Fruit fly (Drosophila melanogaster) whole organism, embryonic: ENCODE measurements around the gene Ubc7.
A peak's percentile ranks its signal among the peaks of the same experiment; 100 is the strongest.

Experiments used
- ATbp ChIP-seq: fragments of 200-800 bp; sonication (Bioruptor generic); optimal IDR thresholded peaks from 2 replicates; lab custom pipeline; 2017; ENCODE audit warnings: missing biosample characterization, mild to moderate bottlenecking, missing genetic modification characterization, missing genetic modification reagents
- CG10209 ChIP-seq: fragments of 200-800 bp; sonication (Bioruptor generic); optimal IDR thresholded peaks from 3 replicates; lab custom pipeline; 2017; ENCODE audit warnings: missing biosample characterization, mild to moderate bottlenecking, missing genetic modification characterization, missing genetic modification reagents
- CG14441 ChIP-seq: fragments of 200-800 bp; sonication (Bioruptor generic); IDR thresholded peaks from 2 replicates; pipeline ENCODE4 v1.3.6; 2022; ENCODE audit warnings: missing biosample characterization, missing genetic modification characterization
- CG15479 ChIP-seq: fragments of 200-800 bp; sonication (Bioruptor generic); optimal IDR thresholded peaks from 3 replicates; lab custom pipeline; 2019; ENCODE audit warnings: missing biosample characterization, mild to moderate bottlenecking, missing genetic modification characterization, moderate library complexity
- CG17385 ChIP-seq: fragments of 200-800 bp; sonication (Bioruptor generic); optimal IDR thresholded peaks from 3 replicates; lab custom pipeline; 2018; ENCODE audit warnings: missing biosample characterization, mild to moderate bottlenecking, missing genetic modification characterization
- CG18599 ChIP-seq: fragments of 200-800 bp; sonication (Bioruptor generic); optimal IDR thresholded peaks from 3 replicates; lab custom pipeline; 2017; ENCODE audit warnings: missing biosample characterization, missing genetic modification characterization, mild to moderate bottlenecking, moderate library complexity, missing genetic modification reagents
- CG2116 ChIP-seq: fragments of 200-800 bp; sonication (Bioruptor generic); optimal IDR thresholded peaks from 3 replicates; lab custom pipeline; 2018; ENCODE audit warnings: missing biosample characterization, mild to moderate bottlenecking, missing genetic modification characterization
- CG2678 ChIP-seq: fragments of 200-800 bp; sonication (Bioruptor generic); optimal IDR thresholded peaks from 3 replicates; lab custom pipeline; 2019; ENCODE audit warnings: missing biosample characterization, mild to moderate bottlenecking, missing genetic modification characterization, moderate library complexity
- CG30431 ChIP-seq: fragments of 200-800 bp; sonication (Bioruptor generic); optimal IDR thresholded peaks from 2 replicates; lab custom pipeline; 2017; ENCODE audit warnings: missing biosample characterization, missing genetic modification characterization
- CG31388 ChIP-seq: fragments of 200-800 bp; sonication (Bioruptor generic); optimal IDR thresholded peaks from 2 replicates; lab custom pipeline; 2016; ENCODE audit warnings: missing biosample characterization, missing genetic modification characterization
- CG32532 ChIP-seq: fragments of 200-800 bp; sonication (Bioruptor generic); IDR thresholded peaks from 2 replicates; pipeline ENCODE4 v1.3.6; 2022; ENCODE audit warnings: missing biosample characterization, missing genetic modification characterization
- CG3281 ChIP-seq: fragments of 200-800 bp; sonication (Bioruptor generic); optimal IDR thresholded peaks from 3 replicates; lab custom pipeline; 2017; ENCODE audit warnings: missing biosample characterization, mild to moderate bottlenecking, missing genetic modification characterization
- CG6689 ChIP-seq: fragments of 200-800 bp; sonication (Bioruptor generic); IDR thresholded peaks from 2 replicates; pipeline ENCODE4 v1.3.6; 2022; ENCODE audit warnings: missing biosample characterization, missing genetic modification characterization
- CG7928 ChIP-seq: fragments of 200-800 bp; sonication (Bioruptor generic); optimal IDR thresholded peaks from 2 replicates; lab custom pipeline; 2017; ENCODE audit warnings: missing biosample characterization, mild to moderate bottlenecking, missing genetic modification characterization
- CG7987 ChIP-seq: fragments of 200-800 bp; sonication (Bioruptor generic); optimal IDR thresholded peaks from 2 replicates; lab custom pipeline; 2018; ENCODE audit warnings: missing biosample characterization, mild to moderate bottlenecking, missing genetic modification characterization, moderate library complexity
- CG9876 ChIP-seq: fragments of 200-800 bp; sonication (Bioruptor generic); optimal IDR thresholded peaks from 2 replicates; lab custom pipeline; 2016; ENCODE audit warnings: missing biosample characterization, missing genetic modification characterization
- Dip3 ChIP-seq: fragments of 200-800 bp; sonication (Bioruptor generic); optimal IDR thresholded peaks from 3 replicates; lab custom pipeline; 2016; ENCODE audit warnings: missing biosample characterization, missing genetic modification characterization
- Eip74EF ChIP-seq, 2 experiments: fragments of 200-800 bp in 1 of 2; fragments of >200 bp in 1 of 2; sonication (Bioruptor generic) in 1 of 2; optimal IDR thresholded peaks; 2 replicates each; lab custom pipeline; 2017 to 2019; ENCODE audit warnings: missing biosample characterization in 2 of 2, missing genetic modification characterization in 2 of 2, mild to moderate bottlenecking in 1 of 2, moderate library complexity in 1 of 2
- Hmr ChIP-seq: fragments of 200-800 bp; sonication (Bioruptor generic); optimal IDR thresholded peaks from 3 replicates; lab custom pipeline; 2017; ENCODE audit warnings: mild to moderate bottlenecking, missing biosample characterization, missing genetic modification reagents, missing genetic modification characterization
- Hr39 ChIP-seq: fragments of >200 bp; optimal IDR thresholded peaks from 2 replicates; lab custom pipeline; 2017
- Hsf ChIP-seq: fragments of 200-800 bp; sonication (Bioruptor generic); optimal IDR thresholded peaks from 3 replicates; lab custom pipeline; 2016; ENCODE audit warnings: missing biosample characterization, missing genetic modification characterization
- Med ChIP-seq: fragments of 200-800 bp; sonication (Bioruptor generic); peaks from one replicate; lab custom pipeline; 2016; ENCODE audit warnings: missing biosample characterization, missing genetic modification characterization, mild to moderate bottlenecking, inconsistent platforms, moderate library complexity
- Meics ChIP-seq: fragments of 200-800 bp; sonication (Bioruptor generic); optimal IDR thresholded peaks from 2 replicates; lab custom pipeline; 2017; ENCODE audit warnings: missing biosample characterization, mild to moderate bottlenecking, missing genetic modification characterization
- Oaz ChIP-seq: fragments of 200-800 bp; sonication (Bioruptor generic); IDR thresholded peaks from 2 replicates; pipeline ENCODE4 v1.3.6; 2022; ENCODE audit warnings: missing biosample characterization, missing genetic modification characterization
- Oli ChIP-seq: fragments of 200-800 bp; sonication (Bioruptor generic); optimal IDR thresholded peaks from 2 replicates; lab custom pipeline; 2018; ENCODE audit warnings: missing biosample characterization, mild to moderate bottlenecking, missing genetic modification characterization, moderate library complexity
- Optix ChIP-seq: fragments of 200-800 bp; sonication (Bioruptor generic); IDR thresholded peaks from 3 replicates; pipeline ENCODE4 v1.3.6; 2022; ENCODE audit warnings: missing biosample characterization, missing genetic modification characterization
- Pdp1 ChIP-seq, 2 experiments: fragments of 200-800 bp; sonication (Bioruptor generic); optimal IDR thresholded peaks; 3 replicates each; lab custom pipeline; 2016; ENCODE audit warnings: missing biosample characterization in 2 of 2, missing genetic modification characterization in 2 of 2, mild to moderate bottlenecking in 1 of 2, moderate library complexity in 1 of 2
- Poxn ChIP-seq: fragments of 200-800 bp; sonication (Bioruptor generic); IDR thresholded peaks from 2 replicates; pipeline ENCODE4 v1.3.6; 2022; ENCODE audit warnings: missing biosample characterization, missing genetic modification characterization
- Ptx1 ChIP-seq: fragments of 200-800 bp; sonication (Bioruptor generic); IDR thresholded peaks from 2 replicates; pipeline ENCODE4 v1.3.6; 2022; ENCODE audit warnings: missing biosample characterization, missing genetic modification characterization
- YL-1 ChIP-seq: fragments of 200-800 bp; sonication (Bioruptor generic); optimal IDR thresholded peaks from 3 replicates; lab custom pipeline; 2017; ENCODE audit warnings: missing biosample characterization, mild to moderate bottlenecking, missing genetic modification characterization
- bbx ChIP-seq: fragments of 200-800 bp; sonication (Bioruptor generic); IDR thresholded peaks from 2 replicates; pipeline ENCODE4 v1.3.6; 2022; ENCODE audit warnings: missing biosample characterization, missing genetic modification characterization; ENCODE audit not compliant: partially characterized antibody
- br ChIP-seq: fragments of >200 bp; optimal IDR thresholded peaks from 2 replicates; lab custom pipeline; 2017
- disco-r ChIP-seq: fragments of 200-800 bp; sonication (Bioruptor generic); optimal IDR thresholded peaks from 2 replicates; lab custom pipeline; 2016; ENCODE audit warnings: missing biosample characterization, missing genetic modification characterization
- dpn ChIP-seq, 2 experiments: fragments of 200-800 bp; sonication (Bioruptor generic); optimal IDR thresholded peaks; 3 replicates each; lab custom pipeline; 2016; ENCODE audit warnings: missing biosample characterization in 2 of 2, missing genetic modification characterization in 2 of 2
- eve ChIP-seq, 2 experiments: fragments of >200 bp; optimal IDR thresholded peaks; 2 replicates each; lab custom pipeline; 2017; ENCODE audit warnings: missing biosample characterization in 2 of 2, missing genetic modification characterization in 2 of 2
- exex ChIP-seq: fragments of 200-800 bp; sonication (Bioruptor generic); optimal IDR thresholded peaks from 4 replicates; lab custom pipeline; 2018; ENCODE audit warnings: missing biosample characterization, mild to moderate bottlenecking, missing genetic modification characterization, moderate library complexity
- eyg ChIP-seq: fragments of 200-800 bp; sonication (Bioruptor generic); optimal IDR thresholded peaks from 3 replicates; lab custom pipeline; 2016; ENCODE audit warnings: missing biosample characterization, missing genetic modification characterization
- fd102C ChIP-seq: fragments of 200-800 bp; sonication (Bioruptor generic); optimal IDR thresholded peaks from 2 replicates; lab custom pipeline; 2018; ENCODE audit warnings: missing biosample characterization, mild to moderate bottlenecking, missing genetic modification characterization, moderate library complexity
- fu2 ChIP-seq: fragments of 200-800 bp; sonication (Bioruptor generic); optimal IDR thresholded peaks from 2 replicates; lab custom pipeline; 2016; ENCODE audit warnings: missing biosample characterization, missing genetic modification characterization
- grau ChIP-seq: fragments of 200-800 bp; optimal IDR thresholded peaks from 3 replicates; lab custom pipeline; 2019; ENCODE audit warnings: missing biosample characterization, mild to moderate bottlenecking, missing genetic modification characterization, moderate library complexity
- gt ChIP-seq: fragments of 200-800 bp; sonication (Bioruptor generic); IDR thresholded peaks from 2 replicates; pipeline ENCODE4 v1.3.6; 2022; ENCODE audit warnings: missing biosample characterization, missing genetic modification characterization
- jumu ChIP-seq: fragments of 200-800 bp; sonication (Bioruptor generic); optimal IDR thresholded peaks from 3 replicates; lab custom pipeline; 2016; ENCODE audit warnings: missing biosample characterization, missing genetic modification characterization
- peb ChIP-seq: fragments of 200-800 bp; sonication (Bioruptor generic); IDR thresholded peaks from 2 replicates; pipeline ENCODE4 v1.3.6; 2022; ENCODE audit warnings: missing biosample characterization, missing genetic modification characterization
- pho ChIP-seq: fragments of 200-800 bp; sonication (Bioruptor generic); optimal IDR thresholded peaks from 2 replicates; lab custom pipeline; 2016; ENCODE audit warnings: missing biosample characterization, missing genetic modification characterization
- row ChIP-seq: fragments of 200-800 bp; sonication (Bioruptor generic); IDR thresholded peaks from 3 replicates; pipeline ENCODE4 v1.3.6; 2022; ENCODE audit warnings: missing biosample characterization, missing genetic modification characterization
- sd ChIP-seq: fragments of 200-800 bp; sonication (Bioruptor generic); optimal IDR thresholded peaks from 3 replicates; lab custom pipeline; 2018; ENCODE audit warnings: missing biosample characterization, mild to moderate bottlenecking, missing genetic modification characterization, moderate library complexity
- sqz ChIP-seq: fragments of 200-800 bp; sonication (Bioruptor generic); optimal IDR thresholded peaks from 3 replicates; lab custom pipeline; 2018; ENCODE audit warnings: missing biosample characterization, mild to moderate bottlenecking, missing genetic modification characterization
- tll ChIP-seq, 2 experiments: fragments of 200-800 bp in 1 of 2; fragments of >200 bp in 1 of 2; sonication (Bioruptor generic) in 1 of 2; optimal IDR thresholded peaks; 2 replicates each; lab custom pipeline; 2017 to 2019; ENCODE audit warnings: missing biosample characterization in 2 of 2, missing genetic modification characterization in 2 of 2, mild to moderate bottlenecking in 1 of 2, moderate library complexity in 1 of 2
- tup ChIP-seq: fragments of 200-800 bp; sonication (Bioruptor generic); optimal IDR thresholded peaks from 2 replicates; lab custom pipeline; 2016; ENCODE audit warnings: missing biosample characterization, mild to moderate bottlenecking, missing genetic modification characterization, moderate library complexity
- zen ChIP-seq: fragments of 200-800 bp; sonication (Bioruptor generic); optimal IDR thresholded peaks from 3 replicates; lab custom pipeline; 2018; ENCODE audit warnings: missing biosample characterization, mild to moderate bottlenecking, missing genetic modification characterization, moderate library complexity

Gene Ubc7

dm6 chrX:16570572-16571224 is 22.8 kb upstream of the Ubc7 start (continued):
- TF ChIP-seq Oaz (GFP tag; lab: Robert Waterston, UW) = no peak
- no peak for TF ChIP-seq pho (GFP tag; lab: Kevin White, UChicago)
- TF ChIP-seq CG31388 (GFP tag; lab: Kevin White, UChicago) = no peak
- no peak for TF ChIP-seq tup
- no peak for TF ChIP-seq CG2116
- no peak for TF ChIP-seq Oli
- no peak for TF ChIP-seq Dip3 (GFP tag; lab: Kevin White, UChicago)
- peak; percentile 18 for TF ChIP-seq disco-r
- TF ChIP-seq sd (tag; lab: Kevin White, UChicago) = peak; percentile 80
- no peak for TF ChIP-seq exex (tag; lab: Kevin White, UChicago)
- peak; percentile 24 for TF ChIP-seq CG2678 (tag; lab: Kevin White, UChicago)
- no peak for TF ChIP-seq CG9876 (GFP tag; lab: Kevin White, UChicago)
- no peak for TF ChIP-seq CG30431 (GFP tag; lab: Kevin White, UChicago)
- TF ChIP-seq grau (tag; lab: Kevin White, UChicago) = peak; percentile 83
- no peak for TF ChIP-seq eyg (GFP tag; lab: Kevin White, UChicago)
- no peak for TF ChIP-seq Pdp1 (GFP tag; optimal IDR thresholded peaks at IDR 0.05; lab: Kevin White, UChicago)
- TF ChIP-seq CG3281 (GFP tag; lab: Kevin White, UChicago) = no peak
- peak; percentile 46 for TF ChIP-seq CG32532 (GFP tag; lab: Robert Waterston, UW)
- TF ChIP-seq sqz (GFP tag; lab: Kevin White, UChicago) = no peak
- no peak for TF ChIP-seq tll (GFP tag; optimal IDR thresholded peaks at IDR 0.05; lab: Kevin White, UChicago)
- TF ChIP-seq bbx (GFP tag; lab: Robert Waterston, UW) = no peak
- TF ChIP-seq peb (GFP tag; lab: Robert Waterston, UW) = no peak
- no peak for TF ChIP-seq CG7987 (GFP tag; lab: Kevin White, UChicago)
- no peak for TF ChIP-seq zen (tag; lab: Kevin White, UChicago)
- TF ChIP-seq Med = no peak
- TF ChIP-seq CG17385 = no peak
- TF ChIP-seq jumu (GFP tag; lab: Kevin White, UChicago) = no peak
- TF ChIP-seq dpn (GFP tag; optimal IDR thresholded peaks at IDR 0.05; lab: Kevin White, UChicago) = no peak
- TF ChIP-seq CG15479 (GFP tag; lab: Kevin White, UChicago) = no peak
- TF ChIP-seq gt = no peak
- no peak for TF ChIP-seq fu2 (GFP tag; lab: Kevin White, UChicago)
- peak; percentile 11; the same call in 1 of the 2 replicates for TF ChIP-seq Ptx1 (GFP tag; lab: Robert Waterston, UW)
- TF ChIP-seq CG18599 (GFP tag; lab: Kevin White, UChicago) = peak; percentile 26
- TF ChIP-seq Hmr (GFP tag; lab: Kevin White, UChicago) = no peak
- peak; percentile 69 for TF ChIP-seq row (GFP tag; lab: Robert Waterston, UW)
- TF ChIP-seq Poxn (GFP tag; lab: Robert Waterston, UW) = no peak
- TF ChIP-seq Hsf (GFP tag; lab: Kevin White, UChicago) = no peak
- no peak for TF ChIP-seq ATbp
- TF ChIP-seq CG10209 (GFP tag; lab: Kevin White, UChicago) = no peak
- TF ChIP-seq Optix (GFP tag; lab: Robert Waterston, UW) = no peak
- TF ChIP-seq CG7928 (GFP tag; lab: Kevin White, UChicago) = no peak
- TF ChIP-seq YL-1 = no peak
- TF ChIP-seq CG6689 = no peak
- no peak for TF ChIP-seq Hr39 (lab: Kevin White, UChicago)
- TF ChIP-seq fd102C (GFP tag; lab: Kevin White, UChicago) = no peak
- no peak for TF ChIP-seq CG14441 (GFP tag; lab: Robert Waterston, UW)
- no peak for TF ChIP-seq br
- TF ChIP-seq Eip74EF (GFP tag; optimal IDR thresholded peaks at IDR 0.05; lab: Kevin White, UChicago) = no peak
- no peak for TF ChIP-seq eve (GFP tag; optimal IDR thresholded peaks at IDR 0.05; lab: Kevin White, UChicago)
- TF ChIP-seq Meics (GFP tag; lab: Kevin White, UChicago) = peak; percentile 41
